Worm (Caenorhabditis elegans): Measurements from ENCODE around the gene hst-6.

ce11 chrX:5255320-5255719 lies 20.0 kb upstream of the hst-6 start:
- no peak for TF ChIP-seq him-1 (tag; optimal IDR thresholded peaks at IDR 0.05)
- TF ChIP-seq W03F9.2 (tag; optimal IDR thresholded peaks at IDR 0.05) = no peak
- no peak for TF ChIP-seq dao-5 (tag; optimal IDR thresholded peaks at IDR 0.05)

Data from whole organism, L4/young adult.